Worm (Caenorhabditis elegans) whole organism, young adult: Measurements from ENCODE around the gene Y62H9A.7.

ENCODE experiments used
- B0035.1 ChIP-seq: sonication (generic microtip); optimal IDR thresholded peaks from 2 replicates; lab custom pipeline; 2016; ENCODE audit warnings: missing genetic modification characterization, mild to moderate bottlenecking, missing compliant biosample characterization, missing genotype, missing genetic modification reagents
- C06A6.2 ChIP-seq: fragments of 200-800 bp; sonication (Bioruptor generic); conservative IDR thresholded peaks from 2 replicates; pipeline ENCODE4 v1.3.6; 2022; ENCODE audit warnings: missing genetic modification characterization, missing compliant biosample characterization
- C17E4.6 ChIP-seq: fragments of 200-800 bp; sonication (Bioruptor generic); IDR thresholded peaks from 2 replicates; pipeline ENCODE4 v1.3.6; 2022; ENCODE audit warnings: missing genetic modification reagents, missing genetic modification characterization, missing compliant biosample characterization
- F23B12.7 ChIP-seq: sonication (generic microtip); optimal IDR thresholded peaks from 2 replicates; lab custom pipeline; 2017; ENCODE audit warnings: missing genetic modification characterization, mild to moderate bottlenecking, missing compliant biosample characterization, antibody characterized with exemption, moderate library complexity; ENCODE audit not compliant: insufficient read depth
- F49E8.2 ChIP-seq: sonication (generic microtip); optimal IDR thresholded peaks from 3 replicates; lab custom pipeline; 2017; ENCODE audit warnings: missing genetic modification characterization, mild to moderate bottlenecking, missing compliant biosample characterization, antibody characterized with exemption, moderate library complexity; ENCODE audit not compliant: insufficient read depth
- F52B5.7 ChIP-seq: sonication (generic microtip); optimal IDR thresholded peaks from 2 replicates; lab custom pipeline; 2016; ENCODE audit warnings: mild to moderate bottlenecking, missing genetic modification characterization, missing compliant biosample characterization
- F55B11.4 ChIP-seq: sonication (generic microtip); optimal IDR thresholded peaks from 2 replicates; lab custom pipeline; 2016; ENCODE audit warnings: missing compliant biosample characterization, missing genetic modification characterization, borderline replicate concordance; ENCODE audit not compliant: insufficient read depth
- F57C9.4 ChIP-seq: sonication (generic microtip); optimal IDR thresholded peaks from 2 replicates; lab custom pipeline; 2017; ENCODE audit warnings: mild to moderate bottlenecking, missing genetic modification characterization, missing compliant biosample characterization
- K11D2.4 ChIP-seq: fragments of 200-800 bp; sonication (Bioruptor generic); IDR thresholded peaks from 2 replicates; pipeline ENCODE4 v1.3.6; 2022; ENCODE audit warnings: missing genetic modification reagents, missing genetic modification characterization, missing compliant biosample characterization
- Y67H2A.10 ChIP-seq: fragments of 200-800 bp; sonication (Bioruptor generic); conservative IDR thresholded peaks from 2 replicates; pipeline ENCODE4 v1.3.6; 2022; ENCODE audit warnings: missing genetic modification reagents, missing genetic modification characterization, missing compliant biosample characterization
- Y95B8A.8 ChIP-seq: fragments of 200-800 bp; sonication (Bioruptor generic); IDR thresholded peaks from 2 replicates; pipeline ENCODE4 v1.3.6; 2022; ENCODE audit warnings: missing genetic modification reagents, missing genetic modification characterization, missing compliant biosample characterization
- akir-1 ChIP-seq: fragments of 200-800 bp; sonication (Bioruptor generic); optimal IDR thresholded peaks from 2 replicates; lab custom pipeline; 2018; ENCODE audit warnings: mild to moderate bottlenecking, missing genetic modification characterization, moderate library complexity, missing compliant biosample characterization
- aptf-3 ChIP-seq: fragments of 200-800 bp; sonication (Bioruptor generic); IDR thresholded peaks from 2 replicates; pipeline ENCODE4 v1.3.6; 2022; ENCODE audit warnings: missing genetic modification characterization, missing compliant biosample characterization
- athp-1 ChIP-seq: sonication (generic microtip); optimal IDR thresholded peaks from 2 replicates; lab custom pipeline; 2017; ENCODE audit warnings: mild to moderate bottlenecking, missing genetic modification characterization, missing compliant biosample characterization
- ceh-40 ChIP-seq: fragments of 200-800 bp; sonication (Bioruptor generic); IDR thresholded peaks from 2 replicates; pipeline ENCODE4 v1.3.6; 2022; ENCODE audit warnings: missing genetic modification characterization, missing compliant biosample characterization
- ceh-91 ChIP-seq: fragments of 200-800 bp; sonication (Bioruptor generic); IDR thresholded peaks from 2 replicates; pipeline ENCODE4 v1.3.6; 2022; ENCODE audit warnings: missing genetic modification reagents, missing genetic modification characterization, missing compliant biosample characterization
- die-1 ChIP-seq: sonication (generic microtip); optimal IDR thresholded peaks from 2 replicates; lab custom pipeline; 2016; ENCODE audit warnings: missing genotype, mild to moderate bottlenecking, missing genetic modification characterization, missing compliant biosample characterization
- dox-1 ChIP-seq: fragments of 200-800 bp; sonication (Bioruptor generic); IDR thresholded peaks from 2 replicates; pipeline ENCODE4 v1.3.6; 2022; ENCODE audit warnings: missing genetic modification reagents, missing genetic modification characterization, missing compliant biosample characterization
- efl-1 ChIP-seq: fragments of 150-350 bp; optimal IDR thresholded peaks from 2 replicates; lab custom pipeline; 2014; ENCODE audit warnings: missing biosample characterization, missing genetic modification reagents, missing genetic modification characterization
- egrh-3 ChIP-seq: fragments of 200-800 bp; sonication (Bioruptor generic); IDR thresholded peaks from 2 replicates; pipeline ENCODE4 v1.3.6; 2022; ENCODE audit warnings: missing genetic modification reagents, missing genetic modification characterization, missing compliant biosample characterization
- ets-4 ChIP-seq: fragments of 200-800 bp; sonication (Bioruptor generic); optimal IDR thresholded peaks from 2 replicates; lab custom pipeline; 2018; ENCODE audit warnings: mild to moderate bottlenecking, missing genetic modification characterization, missing compliant biosample characterization
- gei-17 ChIP-seq: fragments of 200-800 bp; sonication (Bioruptor generic); optimal IDR thresholded peaks from 2 replicates; lab custom pipeline; 2018; ENCODE audit warnings: mild to moderate bottlenecking, missing genetic modification characterization, missing compliant biosample characterization
- hlh-12 ChIP-seq: sonication (generic microtip); optimal IDR thresholded peaks from 2 replicates; lab custom pipeline; 2016; ENCODE audit warnings: missing genetic modification characterization, missing compliant biosample characterization
- hmg-20 ChIP-seq: fragments of 200-800 bp; sonication (Bioruptor generic); IDR thresholded peaks from 2 replicates; pipeline ENCODE4 v1.3.6; 2022; ENCODE audit warnings: missing genetic modification reagents, missing genetic modification characterization, missing compliant biosample characterization
- let-607 ChIP-seq, 2 experiments: fragments of 200-800 bp in 1 of 2; sonication (Bioruptor generic) in 1 of 2; sonication (generic microtip) in 1 of 2; optimal IDR thresholded peaks; 2 replicates each; lab custom pipeline; 2016 to 2018; ENCODE audit warnings: mild to moderate bottlenecking in 2 of 2, missing compliant biosample characterization in 2 of 2, missing genetic modification characterization in 2 of 2, moderate library complexity in 2 of 2, missing genotype in 1 of 2
- lin-26 ChIP-seq: fragments of 200-800 bp; sonication (Bioruptor generic); IDR thresholded peaks from 2 replicates; pipeline ENCODE4 v1.3.6; 2022; ENCODE audit warnings: missing genetic modification reagents, missing genetic modification characterization, missing compliant biosample characterization
- lin-35 ChIP-seq, 3 experiments: fragments of 150-350 bp in 2 of 3; sonication (generic microtip) in 1 of 3; optimal IDR thresholded peaks; 2 replicates each; lab custom pipeline; 2014 to 2018; ENCODE audit warnings: missing biosample characterization in 3 of 3, missing genetic modification characterization in 3 of 3, missing genetic modification reagents in 3 of 3
- lin-40 ChIP-seq: sonication (generic microtip); optimal IDR thresholded peaks from 2 replicates; lab custom pipeline; 2016; ENCODE audit warnings: missing genetic modification characterization, mild to moderate bottlenecking, missing compliant biosample characterization, missing genotype, missing genetic modification reagents
- madf-8 ChIP-seq: fragments of 200-800 bp; sonication (Bioruptor generic); conservative IDR thresholded peaks from 2 replicates; pipeline ENCODE4 v1.3.6; 2022; ENCODE audit warnings: missing genetic modification reagents, missing genetic modification characterization, missing compliant biosample characterization
- mcd-1 ChIP-seq: fragments of 200-800 bp; sonication (Bioruptor generic); IDR thresholded peaks from 2 replicates; pipeline ENCODE4 v1.3.6; 2022; ENCODE audit warnings: missing genetic modification reagents, missing genetic modification characterization, missing compliant biosample characterization
- mes-4 ChIP-seq: sonication (generic microtip); optimal IDR thresholded peaks from 2 replicates; lab custom pipeline; 2016; ENCODE audit warnings: missing genotype, missing genetic modification characterization, missing compliant biosample characterization
- mxl-1 ChIP-seq: sonication (generic microtip); optimal IDR thresholded peaks from 2 replicates; lab custom pipeline; 2016; ENCODE audit warnings: missing genetic modification characterization, missing compliant biosample characterization
- nfya-1 ChIP-seq: sonication (generic microtip); optimal IDR thresholded peaks from 2 replicates; lab custom pipeline; 2017; ENCODE audit warnings: antibody characterized with exemption, missing compliant biosample characterization, missing genetic modification characterization, borderline replicate concordance; ENCODE audit not compliant: insufficient read depth
- nhr-120 ChIP-seq: fragments of 200-800 bp; sonication (Bioruptor generic); IDR thresholded peaks from 2 replicates; pipeline ENCODE4 v1.3.6; 2022; ENCODE audit warnings: missing genetic modification characterization, missing compliant biosample characterization
- pbrm-1 ChIP-seq: fragments of 200-800 bp; sonication (Bioruptor generic); IDR thresholded peaks from 2 replicates; pipeline ENCODE4 v1.3.6; 2022; ENCODE audit warnings: missing genetic modification reagents, missing genetic modification characterization, missing compliant biosample characterization
- ztf-18 ChIP-seq: sonication (generic microtip); optimal IDR thresholded peaks from 2 replicates; lab custom pipeline; 2016; ENCODE audit warnings: missing genotype, mild to moderate bottlenecking, missing genetic modification characterization, missing compliant biosample characterization
- ztf-25 ChIP-seq: fragments of 200-800 bp; sonication (Bioruptor generic); IDR thresholded peaks from 2 replicates; pipeline ENCODE4 v1.3.6; 2022; ENCODE audit warnings: missing genetic modification reagents, missing genetic modification characterization, missing compliant biosample characterization

The Y62H9A.7 gene

DNA sequence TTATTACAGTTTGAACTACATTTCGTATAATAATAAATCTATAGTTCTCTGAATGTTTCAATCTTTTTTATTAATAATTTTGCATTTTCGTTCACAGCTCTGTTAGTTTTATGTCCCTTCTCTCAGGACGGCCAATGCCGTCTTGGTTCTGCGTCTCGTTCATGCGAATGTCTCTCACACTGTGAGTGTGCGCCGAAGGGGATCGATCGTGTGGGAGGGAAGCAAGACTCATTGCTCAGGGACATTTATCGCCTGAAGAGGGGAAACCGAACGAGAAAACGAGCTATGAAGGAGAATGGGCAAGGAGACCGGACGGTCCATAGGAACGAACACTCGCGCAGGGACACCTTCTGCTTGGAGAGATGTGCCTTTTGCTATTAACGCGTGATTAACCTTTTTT lies 13.6 kb upstream of the Y62H9A.7 start:
- TF ChIP-seq egrh-3 (GFP tag; lab: Robert Waterston, UW): no peak
- TF ChIP-seq Y95B8A.8 (GFP tag; lab: Robert Waterston, UW): no peak
- no peak for TF ChIP-seq lin-35 (GFP tag; optimal IDR thresholded peaks at IDR 0.05; lab: Kevin White, UChicago)
- no peak for TF ChIP-seq pbrm-1
- TF ChIP-seq madf-8: no peak
- TF ChIP-seq ceh-40 (GFP tag; lab: Robert Waterston, UW): no peak
- no peak for TF ChIP-seq C17E4.6
- TF ChIP-seq akir-1: no peak
- no peak for TF ChIP-seq hmg-20 (GFP tag; lab: Robert Waterston, UW)
- TF ChIP-seq C06A6.2 (GFP tag; lab: Robert Waterston, UW): no peak
- no peak for TF ChIP-seq dox-1 (GFP tag; lab: Robert Waterston, UW)
- no peak for TF ChIP-seq efl-1 (GFP tag; lab: Kevin White, UChicago)
- TF ChIP-seq ztf-25 (GFP tag; lab: Robert Waterston, UW): no peak
- no peak for TF ChIP-seq F23B12.7 (tag; lab: Kevin White, UChicago)
- no peak for TF ChIP-seq mxl-1 (tag; lab: Kevin White, UChicago)

DNA sequence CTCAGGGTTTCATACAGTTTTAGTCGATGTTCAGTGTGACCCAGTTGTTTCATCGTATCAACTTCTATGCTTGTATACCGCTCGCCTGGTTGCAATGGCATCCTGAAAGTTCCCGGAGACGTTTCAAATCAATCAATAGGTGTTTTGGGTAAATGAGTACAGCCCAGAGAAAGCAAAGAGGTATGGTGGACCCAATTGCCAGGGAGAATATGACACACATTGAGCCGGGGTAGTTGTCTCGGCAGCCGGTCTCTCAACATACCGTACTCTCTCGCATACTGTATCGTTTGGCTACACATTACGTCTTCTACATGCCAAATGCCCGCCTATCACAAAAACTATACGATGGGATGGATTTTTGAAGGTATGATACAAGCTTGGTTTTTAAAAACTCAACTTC lies 12.6 kb upstream of the Y62H9A.7 start, which contains the start of gene Y62H9A.9:
Y62H9A.9 (minus strand) TSS at position 101 of the 400 bp plus-strand sequence.
- TF ChIP-seq Y67H2A.10 (no peak), F57C9.4 (tag; lab: Kevin White, UChicago) (no peak)

DNA sequence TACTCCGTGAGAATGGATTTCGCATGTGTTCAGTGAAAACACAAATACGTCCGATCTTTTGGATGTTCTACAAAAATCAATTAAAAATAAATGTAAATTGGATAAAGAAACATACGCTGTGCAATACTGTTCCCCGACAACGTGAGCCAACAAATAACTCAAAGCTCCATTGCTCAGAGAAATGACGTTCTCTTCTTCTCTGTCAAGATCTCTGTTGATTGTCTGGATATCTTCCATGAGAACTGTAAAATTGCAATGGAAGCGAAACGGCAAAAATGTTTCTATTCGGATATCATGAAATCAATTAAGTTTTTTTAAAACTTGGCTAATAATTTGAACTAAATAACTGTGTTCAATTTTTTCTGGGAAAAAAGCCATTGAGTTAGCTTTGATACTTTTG lies 11.2 kb upstream of the Y62H9A.7 start:
- TF ChIP-seq athp-1 (tag; lab: Kevin White, UChicago) (no peak), ets-4 (GFP tag; lab: Kevin White, UChicago) (no peak), K11D2.4 (GFP tag; lab: Robert Waterston, UW) (no peak), die-1 (tag; lab: Kevin White, UChicago) (no peak), hlh-12 (tag; lab: Kevin White, UChicago) (no peak), nfya-1 (tag; lab: Kevin White, UChicago) (no peak), B0035.1 (tag; lab: Kevin White, UChicago) (no peak), F52B5.7 (tag; lab: Kevin White, UChicago) (no peak), lin-26 (GFP tag; lab: Robert Waterston, UW) (no peak)

DNA sequence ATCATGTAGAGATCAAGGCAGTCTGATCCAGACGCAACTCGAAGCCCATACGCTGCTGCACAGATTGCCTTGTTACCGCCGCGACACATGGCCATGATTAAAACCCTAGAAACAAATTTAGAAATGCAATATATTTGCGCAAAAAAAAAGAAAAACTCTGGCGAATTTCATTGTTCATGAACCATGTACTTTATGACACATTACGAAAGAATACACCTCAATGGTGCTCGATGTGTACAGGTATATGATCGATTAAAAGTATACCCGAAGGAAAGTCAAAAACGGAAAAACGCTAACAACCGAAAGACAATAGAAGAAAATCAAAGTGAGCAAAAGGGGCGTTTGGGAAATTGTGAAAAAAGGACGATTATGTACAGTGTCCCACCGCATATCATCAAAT lies 6.9 kb upstream of the Y62H9A.7 start, which contains the start of gene Y62H9A.8:
Y62H9A.8 (minus strand) TSS at position 101 of the 400 bp plus-strand sequence.
- no peak for TF ChIP-seq mes-4
- TF ChIP-seq nhr-120 (GFP tag; lab: Robert Waterston, UW): no peak
- no peak for TF ChIP-seq aptf-3 (GFP tag; lab: Robert Waterston, UW)
- TF ChIP-seq C17E4.6: no peak
- TF ChIP-seq madf-8: no peak
- TF ChIP-seq F55B11.4: no peak
- no peak for TF ChIP-seq ztf-18 (tag; lab: Kevin White, UChicago)
- no peak for TF ChIP-seq let-607 (tag; optimal IDR thresholded peaks at IDR 0.05; lab: Kevin White, UChicago)
- no peak for TF ChIP-seq F49E8.2 (tag; lab: Kevin White, UChicago)
- no peak for TF ChIP-seq mcd-1 (GFP tag; lab: Robert Waterston, UW)
- no peak for TF ChIP-seq gei-17 (GFP tag; lab: Kevin White, UChicago)
- TF ChIP-seq ceh-91 (GFP tag; lab: Robert Waterston, UW): no peak
- TF ChIP-seq lin-40 (tag; lab: Kevin White, UChicago): no peak
